Worm (Caenorhabditis elegans) whole organism, L2 larva: ENCODE measurements around the gene F23D12.7.

ENCODE experiments used
- F13H6.1 ChIP-seq: sonication (generic microtip); optimal IDR thresholded peaks from 2 replicates; lab custom pipeline; 2016; ENCODE audit warnings: missing genetic modification characterization, missing compliant biosample characterization
- ZK546.5 ChIP-seq: sonication (generic microtip); optimal IDR thresholded peaks from 2 replicates; lab custom pipeline; 2017; ENCODE audit warnings: missing biosample characterization, missing genetic modification characterization
- alr-1 ChIP-seq: fragments of 150-350 bp; optimal IDR thresholded peaks from 2 replicates; lab custom pipeline; 2014; ENCODE audit warnings: missing biosample characterization, missing genetic modification characterization
- aly-2 ChIP-seq: fragments of 150-350 bp; optimal IDR thresholded peaks from 2 replicates; lab custom pipeline; 2014; ENCODE audit warnings: missing biosample characterization, missing genetic modification characterization
- ceh-16 ChIP-seq: fragments of 150-350 bp; optimal IDR thresholded peaks from 2 replicates; lab custom pipeline; 2014; ENCODE audit warnings: missing biosample characterization, missing genetic modification characterization
- ceh-82 ChIP-seq: fragments of 150-350 bp; optimal IDR thresholded peaks from 2 replicates; lab custom pipeline; 2014; ENCODE audit warnings: missing biosample characterization, missing genetic modification characterization
- elt-1 ChIP-seq: fragments of 150-350 bp; optimal IDR thresholded peaks from 2 replicates; lab custom pipeline; 2014; ENCODE audit warnings: missing biosample characterization, missing genetic modification characterization
- lin-13 ChIP-seq: fragments of 150-350 bp; optimal IDR thresholded peaks from 2 replicates; lab custom pipeline; 2014; ENCODE audit warnings: missing biosample characterization, missing genetic modification reagents, missing genetic modification characterization
- lsy-2 ChIP-seq, 2 experiments: fragments of 150-350 bp in 1 of 2; sonication (generic microtip) in 1 of 2; optimal IDR thresholded peaks; 2 replicates each; lab custom pipeline; 2014 to 2017; ENCODE audit warnings: missing biosample characterization in 2 of 2, missing genetic modification characterization in 2 of 2
- mab-5 ChIP-seq: fragments of 150-350 bp; optimal IDR thresholded peaks from 2 replicates; lab custom pipeline; 2014; ENCODE audit warnings: missing biosample characterization, missing genetic modification characterization
- mbf-1 ChIP-seq: sonication (generic microtip); optimal IDR thresholded peaks from 2 replicates; lab custom pipeline; 2017; ENCODE audit warnings: missing biosample characterization, missing genetic modification characterization
- mdl-1 ChIP-seq, 2 experiments: fragments of 150-350 bp in 1 of 2; sonication (generic microtip) in 1 of 2; optimal IDR thresholded peaks; 2 replicates each; lab custom pipeline; 2017; ENCODE audit warnings: missing biosample characterization in 2 of 2, missing genetic modification characterization in 2 of 2
- nhr-10 ChIP-seq: sonication (generic microtip); optimal IDR thresholded peaks from 2 replicates; lab custom pipeline; 2017; ENCODE audit warnings: missing biosample characterization, missing genetic modification characterization
- nhr-12 ChIP-seq: fragments of 150-350 bp; optimal IDR thresholded peaks from 2 replicates; lab custom pipeline; 2014; ENCODE audit warnings: missing biosample characterization, missing genetic modification characterization
- nhr-129 ChIP-seq: fragments of 150-350 bp; optimal IDR thresholded peaks from 2 replicates; lab custom pipeline; 2014; ENCODE audit warnings: missing biosample characterization, missing genetic modification characterization
- nhr-23 ChIP-seq: fragments of 150-350 bp; optimal IDR thresholded peaks from 2 replicates; lab custom pipeline; 2014; ENCODE audit warnings: missing biosample characterization, missing genetic modification reagents, missing genetic modification characterization
- nhr-237 ChIP-seq: fragments of 150-350 bp; optimal IDR thresholded peaks from 2 replicates; lab custom pipeline; 2014; ENCODE audit warnings: missing biosample characterization, missing genetic modification characterization
- nhr-6 ChIP-seq: fragments of 150-350 bp; optimal IDR thresholded peaks from 2 replicates; lab custom pipeline; 2014; ENCODE audit warnings: missing biosample characterization, missing genetic modification characterization
- nhr-77 ChIP-seq: fragments of 150-350 bp; optimal IDR thresholded peaks from 2 replicates; lab custom pipeline; 2014; ENCODE audit warnings: missing biosample characterization, missing genetic modification characterization
- peb-1 ChIP-seq: fragments of 150-350 bp; optimal IDR thresholded peaks from 2 replicates; lab custom pipeline; 2014; ENCODE audit warnings: missing biosample characterization, missing genetic modification characterization
- sem-4 ChIP-seq: fragments of 150-350 bp; optimal IDR thresholded peaks from 2 replicates; lab custom pipeline; 2014; ENCODE audit warnings: missing biosample characterization, missing genetic modification reagents, missing genetic modification characterization
- sma-9 ChIP-seq, 2 experiments: fragments of 150-350 bp in 1 of 2; sonication (generic microtip) in 1 of 2; optimal IDR thresholded peaks; 2 replicates each; lab custom pipeline; 2014 to 2016; ENCODE audit warnings: missing genetic modification characterization in 2 of 2, mild to moderate bottlenecking in 1 of 2, missing biosample characterization in 1 of 2, missing compliant biosample characterization in 1 of 2, missing genetic modification reagents in 1 of 2, moderate library complexity in 1 of 2
- snpc-4 ChIP-seq: fragments of 150-350 bp; optimal IDR thresholded peaks from 2 replicates; lab custom pipeline; 2014; ENCODE audit warnings: missing biosample characterization, missing genetic modification characterization
- unc-39 ChIP-seq: fragments of 150-350 bp; optimal IDR thresholded peaks from 2 replicates; lab custom pipeline; 2014; ENCODE audit warnings: missing biosample characterization, missing genetic modification characterization
- unc-55 ChIP-seq: fragments of 150-350 bp; sonication (generic microtip); optimal IDR thresholded peaks from 3 replicates; lab custom pipeline; 2014; ENCODE audit warnings: missing biosample characterization, missing genetic modification reagents, missing genetic modification characterization
- unc-62 ChIP-seq: fragments of 150-350 bp; optimal IDR thresholded peaks from 2 replicates; lab custom pipeline; 2014; ENCODE audit warnings: missing biosample characterization, missing genetic modification reagents, missing genetic modification characterization
- zag-1 ChIP-seq: fragments of 150-350 bp; optimal IDR thresholded peaks from 2 replicates; lab custom pipeline; 2014; ENCODE audit warnings: missing biosample characterization, missing genetic modification characterization
- ztf-1 ChIP-seq: fragments of 200-800 bp; sonication (Bioruptor generic); conservative IDR thresholded peaks from 2 replicates; pipeline ENCODE4 v1.3.6; 2022; ENCODE audit warnings: missing genetic modification characterization, missing compliant biosample characterization
- ztf-11 ChIP-seq: sonication (generic microtip); optimal IDR thresholded peaks from 2 replicates; lab custom pipeline; 2017; ENCODE audit warnings: missing biosample characterization, missing genetic modification characterization

F23D12.7 gene

ce11 chrX:14428052-14428451 lies 25.6 kb downstream of the F23D12.7 start, which contains the start of gene F23D12.1:
F23D12.1 (minus strand) TSS chrX:14428152.
- TF ChIP-seq zag-1 (tag; lab: Kevin White, UChicago) (no peak), mab-5 (tag; lab: Kevin White, UChicago) (no peak), nhr-6 (no peak), ceh-82 (tag; lab: Kevin White, UChicago) (no peak), unc-62 (GFP tag; lab: Kevin White, UChicago) (no peak), ceh-16 (tag; lab: Kevin White, UChicago) (no peak), ztf-1 (GFP tag; lab: Robert Waterston, UW) (no peak)

ce11 chrX:14424673-14425072 lies 29.0 kb downstream of the F23D12.7 start, which contains the start of gene F23D12.11:
F23D12.11 (minus strand) TSS chrX:14424751.
- TF ChIP-seq elt-1 (tag; lab: Kevin White, UChicago) (no peak), alr-1 (tag; lab: Kevin White, UChicago) (no peak), nhr-129 (tag; lab: Kevin White, UChicago) (no peak)
- TF ChIP-seq, all 48 proteins: peak for 0

DNA sequence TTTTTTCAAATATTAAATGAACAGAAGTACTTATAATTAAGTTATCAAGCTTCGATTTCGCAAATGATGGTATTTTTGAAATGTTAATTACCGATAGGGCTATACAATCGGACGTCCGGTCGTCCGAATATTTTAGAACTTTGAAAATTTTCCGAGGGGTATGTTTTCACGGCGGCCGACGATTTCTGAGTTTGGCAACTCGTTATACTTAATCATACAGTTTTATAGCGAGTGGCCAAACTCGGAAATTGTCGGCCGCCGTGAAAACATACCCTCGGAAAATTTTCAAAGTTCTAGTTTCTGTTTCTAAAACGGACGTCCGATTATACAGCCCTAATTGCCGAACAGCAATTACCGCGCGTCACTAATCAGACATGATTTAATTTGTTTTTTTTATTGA lies 29.4 kb downstream of the F23D12.7 start:
- no peak for TF ChIP-seq nhr-129 (tag; lab: Kevin White, UChicago)

- TF ChIP-seq unc-55 (GFP tag; lab: Kevin White, UChicago) (no peak), ZK546.5 (tag; lab: Kevin White, UChicago) (no peak), lsy-2 (tag; optimal IDR thresholded peaks at IDR 0.05; lab: Kevin White, UChicago) (no peak), nhr-237 (tag; lab: Kevin White, UChicago) (no peak), ztf-11 (tag; lab: Kevin White, UChicago) (no peak), lin-13 (no peak), elt-1 (tag; lab: Kevin White, UChicago) (no peak), zag-1 (tag; lab: Kevin White, UChicago) (no peak), aly-2 (tag; lab: Kevin White, UChicago) (no peak), peb-1 (tag; lab: Kevin White, UChicago) (no peak)
Measured at ce11 chrX:14423105-14423504, 30.5 kb downstream of the F23D12.7 start, which contains the start of gene fipr-3. fipr-3 (plus strand) TSS chrX:14423405.

DNA sequence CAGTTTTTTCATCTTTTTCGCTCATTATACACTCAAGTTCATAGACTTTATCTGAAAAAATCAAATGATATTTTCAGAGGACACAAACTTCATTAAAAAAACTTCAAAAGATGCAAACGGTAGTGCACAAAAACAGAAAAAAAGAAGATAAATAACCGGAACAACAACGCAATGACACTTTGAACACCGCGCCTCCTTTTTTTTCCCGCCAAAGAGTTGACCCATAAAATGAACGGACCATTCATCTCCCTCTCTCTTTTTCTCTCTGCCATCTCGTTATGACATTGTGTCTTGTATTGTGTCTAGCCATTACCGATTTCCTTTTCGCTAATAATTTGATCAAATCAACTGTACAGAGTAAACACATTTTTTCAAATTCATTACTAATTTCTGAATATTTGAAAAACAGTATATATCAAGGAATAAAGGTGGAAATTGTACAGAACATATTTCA lies 32.1 kb downstream of the F23D12.7 start, which contains the start of gene F23D12.2:
TSS of gene F23D12.2 (minus strand) at position 51 of the 454 bp plus-strand sequence.
- no peak for TF ChIP-seq zag-1 (tag; lab: Kevin White, UChicago)

ce11 chrX:14415641-14416040 lies 38.0 kb downstream of the F23D12.7 start, which contains the start of gene F23D12.10:
F23D12.10 (minus strand) TSS chrX:14415741.
- no peak for TF ChIP-seq mdl-1 (tag; optimal IDR thresholded peaks at IDR 0.05; lab: Kevin White, UChicago)
- TF ChIP-seq mbf-1 (tag; lab: Kevin White, UChicago), result no peak
- TF ChIP-seq nhr-6, result no peak
- TF ChIP-seq nhr-129 (tag; lab: Kevin White, UChicago), result no peak
- TF ChIP-seq sem-4 (tag; lab: Kevin White, UChicago), result no peak
- no peak for TF ChIP-seq F13H6.1 (tag; lab: Kevin White, UChicago)

ce11 chrX:14412774-14413173 lies 40.9 kb downstream of the F23D12.7 start, which contains the start of gene fbxa-179:
fbxa-179 (minus strand) TSS chrX:14412874.
- TF ChIP-seq mbf-1 (tag; lab: Kevin White, UChicago), result no peak
- TF ChIP-seq nhr-23 (tag; lab: Kevin White, UChicago), result no peak
- TF ChIP-seq zag-1 (tag; lab: Kevin White, UChicago), result no peak
- no peak for TF ChIP-seq snpc-4 (tag; lab: Kevin White, UChicago)
- TF ChIP-seq ceh-16 (tag; lab: Kevin White, UChicago), result no peak
- TF ChIP-seq ZK546.5 (tag; lab: Kevin White, UChicago), result no peak
- no peak for TF ChIP-seq lin-13
- TF ChIP-seq sma-9 (GFP tag; optimal IDR thresholded peaks at IDR 0.05; lab: Kevin White, UChicago), result no peak
- TF ChIP-seq sma-9 (tag; optimal IDR thresholded peaks at IDR 0.05; lab: Kevin White, UChicago), result no peak
- TF ChIP-seq unc-39, result no peak
- no peak for TF ChIP-seq nhr-10 (tag; lab: Kevin White, UChicago)
- no peak for TF ChIP-seq ztf-11 (tag; lab: Kevin White, UChicago)
- TF ChIP-seq nhr-12 (tag; lab: Kevin White, UChicago), result no peak
- TF ChIP-seq unc-55 (GFP tag; lab: Kevin White, UChicago), result no peak
- TF ChIP-seq nhr-77 (tag; lab: Kevin White, UChicago), result no peak
- TF ChIP-seq nhr-129 (tag; lab: Kevin White, UChicago), result no peak
